Worm (Caenorhabditis elegans) whole organism, L1 larva: ENCODE measurements around the gene str-236.

Experiments used
- alr-1 ChIP-seq: fragments of 200-800 bp; sonication (Bioruptor generic); optimal IDR thresholded peaks from 2 replicates; lab custom pipeline; 2018; ENCODE audit warnings: borderline replicate concordance, mild to moderate bottlenecking, missing genetic modification characterization, missing compliant biosample characterization
- aly-2 ChIP-seq: fragments of 150-350 bp; optimal IDR thresholded peaks from 2 replicates; lab custom pipeline; 2014; ENCODE audit warnings: missing biosample characterization, missing genetic modification characterization
- ama-1 ChIP-seq: fragments of 150-350 bp; optimal IDR thresholded peaks from 2 replicates; lab custom pipeline; 2014
- egl-27 ChIP-seq, 2 experiments: fragments of 150-350 bp in 1 of 2; sonication (generic microtip); optimal IDR thresholded peaks; 3 replicates each; lab custom pipeline; 2017 to 2018; ENCODE audit warnings: missing biosample characterization in 2 of 2, missing genetic modification characterization in 2 of 2, missing genetic modification reagents in 2 of 2
- lir-3 ChIP-seq: sonication (generic microtip); optimal IDR thresholded peaks from 2 replicates; lab custom pipeline; 2016; ENCODE audit warnings: mild to moderate bottlenecking, missing genetic modification characterization, moderate library complexity, missing compliant biosample characterization; ENCODE audit not compliant: poor library complexity
- nhr-12 ChIP-seq: sonication (generic microtip); optimal IDR thresholded peaks from 2 replicates; lab custom pipeline; 2017; ENCODE audit warnings: missing biosample characterization, missing genetic modification characterization
- nhr-19 ChIP-seq: fragments of 200-800 bp; sonication (Bioruptor generic); conservative IDR thresholded peaks from 2 replicates; pipeline ENCODE4 v1.3.6; 2022; ENCODE audit warnings: missing genetic modification characterization, missing compliant biosample characterization
- nhr-237 ChIP-seq: fragments of 150-350 bp; optimal IDR thresholded peaks from 2 replicates; lab custom pipeline; 2014; ENCODE audit warnings: missing biosample characterization, missing genetic modification characterization
- nhr-28 ChIP-seq: fragments of 150-350 bp; optimal IDR thresholded peaks from 2 replicates; lab custom pipeline; 2014; ENCODE audit warnings: missing biosample characterization, missing genetic modification characterization
- nhr-76 ChIP-seq: sonication (generic microtip); optimal IDR thresholded peaks from 2 replicates; lab custom pipeline; 2017; ENCODE audit warnings: missing biosample characterization, missing genetic modification characterization
- nhr-90 ChIP-seq: sonication (generic microtip); optimal IDR thresholded peaks from 2 replicates; lab custom pipeline; 2016; ENCODE audit warnings: mild to moderate bottlenecking, missing genetic modification characterization, missing compliant biosample characterization; ENCODE audit not compliant: poor library complexity
- pax-3 ChIP-seq: fragments of 200-800 bp; sonication (Bioruptor generic); optimal IDR thresholded peaks from 2 replicates; lab custom pipeline; 2018; ENCODE audit warnings: mild to moderate bottlenecking, missing genetic modification characterization, moderate library complexity, missing compliant biosample characterization
- snpc-4 ChIP-seq: fragments of 150-350 bp; optimal IDR thresholded peaks from 2 replicates; lab custom pipeline; 2014; ENCODE audit warnings: missing biosample characterization, missing genetic modification characterization
- zag-1 ChIP-seq: fragments of 150-350 bp; optimal IDR thresholded peaks from 2 replicates; lab custom pipeline; 2014; ENCODE audit warnings: missing biosample characterization, missing genetic modification characterization

- TF ChIP-seq nhr-90 (tag; lab: Kevin White, UChicago) = no peak
- TF ChIP-seq snpc-4 = no peak
- TF ChIP-seq alr-1 = no peak
- no peak for TF ChIP-seq nhr-19
- TF ChIP-seq nhr-12 (tag; lab: Kevin White, UChicago) = no peak
- no peak for TF ChIP-seq egl-27 (tag; optimal IDR thresholded peaks at IDR 0.05; lab: Kevin White, UChicago)
- TF ChIP-seq nhr-76 (tag; lab: Kevin White, UChicago) = no peak
- TF ChIP-seq lir-3 = no peak
- no peak for TF ChIP-seq ama-1 (lab: Kevin White, UChicago)
- TF ChIP-seq nhr-237 (tag; lab: Kevin White, UChicago) = no peak
- TF ChIP-seq nhr-28 (tag; lab: Kevin White, UChicago) = no peak
- no peak for TF ChIP-seq aly-2 (tag; lab: Kevin White, UChicago)
- TF ChIP-seq zag-1 (tag; lab: Kevin White, UChicago) = no peak
- no peak for TF ChIP-seq pax-3 (tag; lab: Kevin White, UChicago)
Measured at ce11 chrV:1521845-1522244, 6.0 kb downstream of the str-236 start, which contains the start of gene str-240.
